Worm (Caenorhabditis elegans): ENCODE results near the gene F56F10.2.
A peak's percentile ranks its signal among the peaks of the same experiment; 100 is the strongest.

F56F10.2 gene

ce11 chrX:888294-888693, 28.9 kb downstream of the F56F10.2 start, which contains the start of gene mam-1:
mam-1 (minus strand) TSS chrX:888394.
- TF ChIP-seq dve-1 (tag; optimal IDR thresholded peaks at IDR 0.05) (no peak), ceh-2 (tag; optimal IDR thresholded peaks at IDR 0.05) (no peak), nhr-232 (tag; optimal IDR thresholded peaks at IDR 0.05) (no peak), mec-3 (tag; optimal IDR thresholded peaks at IDR 0.05; ENCODE audit: borderline replicate concordance) (no peak), pat-9 (tag; optimal IDR thresholded peaks at IDR 0.05) (no peak), eyg-1 (tag; optimal IDR thresholded peaks at IDR 0.05) (no peak), sox-4 (tag; optimal IDR thresholded peaks at IDR 0.05) (no peak), Y22D7AL.16 (tag; optimal IDR thresholded peaks at IDR 0.05) (no peak)

ce11 chrX:897948-898347, 38.5 kb downstream of the F56F10.2 start, which contains the start of gene mab-7:
mab-7 (minus strand) TSS chrX:898048.
- TF ChIP-seq hlh-13 (GFP tag; optimal IDR thresholded peaks at IDR 0.05), result no peak
- TF ChIP-seq ceh-48 (tag; optimal IDR thresholded peaks at IDR 0.05), result no peak
- no peak for TF ChIP-seq ztf-16 (tag; optimal IDR thresholded peaks at IDR 0.05)
- no peak for TF ChIP-seq pag-3 (tag; optimal IDR thresholded peaks at IDR 0.05; ENCODE audit: borderline replicate concordance)
- TF ChIP-seq K09A11.1 (tag; optimal IDR thresholded peaks at IDR 0.05; ENCODE audit: insufficient read depth), result no peak
- no peak for TF ChIP-seq K02D7.2 (tag; optimal IDR thresholded peaks at IDR 0.05)
- TF ChIP-seq dve-1 (tag; optimal IDR thresholded peaks at IDR 0.05), result no peak
- no peak for TF ChIP-seq nfya-1 (tag; optimal IDR thresholded peaks at IDR 0.05)
- no peak for TF ChIP-seq T23F11.4 (GFP tag; optimal IDR thresholded peaks at IDR 0.05)
- TF ChIP-seq hlh-15 (tag; optimal IDR thresholded peaks at IDR 0.05), result no peak
- TF ChIP-seq unc-42 (tag; optimal IDR thresholded peaks at IDR 0.05), result no peak
- no peak for TF ChIP-seq odd-2 (tag; optimal IDR thresholded peaks at IDR 0.05)
- no peak for TF ChIP-seq tbx-7 (tag; optimal IDR thresholded peaks at IDR 0.05)
- no peak for TF ChIP-seq ama-1 (optimal IDR thresholded peaks at IDR 0.05)
- TF ChIP-seq eyg-1 (tag; optimal IDR thresholded peaks at IDR 0.05), result no peak
- no peak for TF ChIP-seq fax-1 (tag; optimal IDR thresholded peaks at IDR 0.05)
- TF ChIP-seq hlh-6 (tag; optimal IDR thresholded peaks at IDR 0.05), result no peak
- TF ChIP-seq pha-2 (tag; optimal IDR thresholded peaks at IDR 0.05), result no peak
- TF ChIP-seq ceh-19 (GFP tag; optimal IDR thresholded peaks at IDR 0.05), result no peak
- TF ChIP-seq C38D4.7 (GFP tag; optimal IDR thresholded peaks at IDR 0.05), result no peak

- TF ChIP-seq T23F11.4 (GFP tag; optimal IDR thresholded peaks at IDR 0.05) (no peak), ceh-6 (GFP tag; optimal IDR thresholded peaks at IDR 0.05) (no peak), Y22D7AL.16 (tag; optimal IDR thresholded peaks at IDR 0.05) (no peak), fkh-6 (tag; optimal IDR thresholded peaks at IDR 0.05) (no peak), dmd-4 (tag; optimal IDR thresholded peaks at IDR 0.05; ENCODE audit: borderline replicate concordance) (no peak), K02D7.2 (tag; optimal IDR thresholded peaks at IDR 0.05) (no peak), sdc-2 (tag; optimal IDR thresholded peaks at IDR 0.05) (no peak), gmeb-2 (tag; optimal IDR thresholded peaks at IDR 0.05) (no peak), fax-1 (tag; optimal IDR thresholded peaks at IDR 0.05) (no peak)
Observed at ce11 chrX:902512-902911, 43.1 kb downstream of the F56F10.2 start, which contains the start of gene ZC13.10. ZC13.10 (minus strand) TSS chrX:902612.

- TF ChIP-seq unc-42 (tag; optimal IDR thresholded peaks at IDR 0.05) (peak; percentile 37), pros-1 (tag; optimal IDR thresholded peaks at IDR 0.05) (no peak)
Observed at ce11 chrX:910337-910736, 50.9 kb downstream of the F56F10.2 start.
